Fruit fly (Drosophila melanogaster): ENCODE results near the gene Alg10.

The Alg10 gene

DNA sequence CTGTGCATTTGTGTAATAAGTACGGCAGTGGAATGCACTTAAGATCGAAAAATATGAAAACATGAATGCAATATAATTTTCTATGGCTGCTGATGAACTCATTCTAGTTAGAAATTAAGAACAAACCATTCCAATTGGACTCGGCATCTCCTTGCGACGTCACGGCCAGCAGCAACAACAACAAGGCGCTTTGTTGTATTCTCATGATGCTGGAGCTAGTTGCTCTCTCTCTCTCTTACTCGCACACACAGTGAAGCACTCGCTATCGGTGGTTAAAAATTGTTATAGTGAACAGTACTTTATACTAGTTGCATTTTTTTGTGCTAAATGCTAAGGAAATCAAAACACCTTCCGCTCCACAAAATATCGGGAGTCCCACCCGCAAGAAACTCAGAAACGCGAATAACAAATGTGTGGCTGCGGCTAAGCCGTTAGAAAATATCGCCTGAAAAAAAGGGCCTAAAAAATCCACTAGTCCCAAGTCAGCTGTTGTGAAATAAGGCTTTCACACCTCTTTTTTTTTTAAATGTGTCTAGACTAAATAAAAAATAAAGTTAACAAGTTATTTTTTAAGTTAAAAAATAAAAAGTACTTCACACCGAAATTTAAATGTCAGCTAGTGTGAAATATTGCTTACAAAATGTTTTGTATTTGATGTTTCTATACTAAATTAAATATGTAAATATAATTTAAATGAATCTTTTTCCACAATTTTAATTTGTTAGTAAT lies 41.0 kb downstream of the Alg10 start, which contains the start of gene Plod:
TSS of gene Plod (minus strand) at position 409 of the 729 bp plus-strand sequence.
- TF ChIP-seq insv (optimal IDR thresholded peaks at IDR 0.05) (no peak), h (optimal IDR thresholded peaks at IDR 0.05) (no peak), Myc (optimal IDR thresholded peaks at IDR 0.05) (no peak), psq (optimal IDR thresholded peaks at IDR 0.05) (no peak), Sin3A (optimal IDR thresholded peaks at IDR 0.05) (no peak), ttk (optimal IDR thresholded peaks at IDR 0.05) (no peak)

DNA sequence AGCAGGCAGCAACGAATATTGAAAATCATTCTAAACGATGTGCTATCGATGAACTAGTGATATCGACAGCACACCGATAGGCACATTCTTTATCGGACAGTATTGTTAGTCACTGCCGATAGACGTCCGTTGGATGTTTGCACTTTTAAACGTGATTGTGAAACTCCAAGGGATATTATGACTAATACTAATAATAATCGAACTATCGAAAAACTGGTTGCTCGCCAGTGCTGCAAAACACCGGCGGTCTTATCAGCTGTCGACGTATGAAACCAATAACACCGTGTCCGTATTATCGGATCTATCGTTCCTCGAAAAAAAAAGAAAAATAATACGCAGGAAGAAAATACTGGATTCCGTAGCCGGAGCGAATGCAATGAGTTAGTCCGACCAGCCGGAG lies 45.7 kb downstream of the Alg10 start, which contains the start of the genes Ube3a and CG7600:
TSS of gene Ube3a (minus strand) at position 67 of the 400 bp plus-strand sequence.
TSS of gene CG7600 (plus strand) at position 270 of the 400 bp plus-strand sequence.
- TF ChIP-seq Myc (optimal IDR thresholded peaks at IDR 0.05) = no peak
- TF ChIP-seq h (optimal IDR thresholded peaks at IDR 0.05) = no peak
- no peak for TF ChIP-seq psq (optimal IDR thresholded peaks at IDR 0.05)
- no peak for TF ChIP-seq ttk (optimal IDR thresholded peaks at IDR 0.05)
- no peak for TF ChIP-seq insv (optimal IDR thresholded peaks at IDR 0.05)
- no peak for TF ChIP-seq Sin3A (optimal IDR thresholded peaks at IDR 0.05)

DNA sequence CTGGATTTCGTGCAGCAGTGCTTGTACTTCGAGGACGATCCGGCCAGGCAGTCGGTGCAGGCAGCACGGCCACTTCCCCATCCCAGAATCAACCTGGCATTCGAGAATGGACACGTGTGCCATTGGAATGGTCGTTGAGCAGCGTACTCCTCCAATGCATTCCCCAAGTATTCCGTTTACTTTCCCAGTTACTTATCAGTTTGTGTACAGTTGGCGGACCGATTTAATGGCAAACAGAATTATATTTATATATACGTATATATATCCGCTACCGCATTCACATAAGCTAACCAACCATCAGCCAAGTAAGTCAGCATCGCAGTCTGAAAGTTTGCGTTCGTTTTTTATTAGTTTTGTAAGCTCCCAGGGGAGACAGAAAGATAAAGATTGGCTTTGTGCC lies 48.9 kb downstream of the Alg10 start:
- no peak for TF ChIP-seq Myc (optimal IDR thresholded peaks at IDR 0.05)
- no peak for TF ChIP-seq psq (optimal IDR thresholded peaks at IDR 0.05)
- TF ChIP-seq Sin3A (optimal IDR thresholded peaks at IDR 0.05) = no peak
- no peak for TF ChIP-seq h (optimal IDR thresholded peaks at IDR 0.05)
- TF ChIP-seq ttk (optimal IDR thresholded peaks at IDR 0.05) = no peak
- no peak for TF ChIP-seq insv (optimal IDR thresholded peaks at IDR 0.05)

DNA sequence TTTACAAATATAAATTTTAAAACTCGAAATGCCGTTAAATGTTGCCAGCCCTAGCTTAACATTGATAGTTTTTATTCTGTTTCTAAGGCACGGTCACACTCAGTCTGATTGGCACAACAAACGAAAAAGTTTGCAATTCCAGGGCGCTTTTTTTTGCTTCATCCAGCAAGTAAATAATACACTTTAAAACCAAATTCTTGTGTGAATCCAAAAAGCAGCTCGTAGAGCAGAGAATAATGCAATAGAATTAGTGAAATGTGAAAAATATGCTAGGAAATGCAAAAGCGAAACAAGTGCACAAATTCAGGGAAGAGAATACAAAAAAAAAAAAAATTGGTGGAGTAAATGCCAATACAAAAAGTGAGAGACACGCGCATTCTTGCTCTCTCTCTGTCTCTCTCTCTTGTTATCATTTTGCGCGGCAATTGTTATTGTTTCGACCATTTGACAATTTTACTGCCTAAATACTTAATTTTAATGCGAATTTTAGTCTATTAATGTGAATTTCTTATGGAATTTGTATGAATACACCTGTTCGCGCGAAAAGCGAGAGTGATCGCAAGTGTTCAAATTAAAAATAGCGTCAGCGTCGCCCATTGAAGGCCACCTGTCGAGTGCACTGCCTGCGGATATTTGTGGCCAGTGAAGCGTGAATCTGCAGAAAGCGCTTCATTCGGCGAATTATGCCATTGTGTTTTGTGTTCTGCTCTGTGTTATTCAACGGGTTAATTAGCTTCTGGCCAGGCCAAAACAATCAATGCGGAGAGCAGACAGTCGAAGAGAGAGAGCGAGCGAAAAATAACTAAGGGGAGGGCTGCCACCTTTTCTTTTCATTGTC lies 49.9 kb downstream of the Alg10 start, which contains the start of gene CG42671:
TSS of gene CG42671 (plus strand) at position 100 of the 838 bp plus-strand sequence.
- no peak for TF ChIP-seq ttk (optimal IDR thresholded peaks at IDR 0.05)
- TF ChIP-seq Myc (optimal IDR thresholded peaks at IDR 0.05) = no peak
- TF ChIP-seq psq (optimal IDR thresholded peaks at IDR 0.05) = no peak
- no peak for TF ChIP-seq insv (optimal IDR thresholded peaks at IDR 0.05)
- no peak for TF ChIP-seq Sin3A (optimal IDR thresholded peaks at IDR 0.05)
- no peak for TF ChIP-seq h (optimal IDR thresholded peaks at IDR 0.05)

DNA sequence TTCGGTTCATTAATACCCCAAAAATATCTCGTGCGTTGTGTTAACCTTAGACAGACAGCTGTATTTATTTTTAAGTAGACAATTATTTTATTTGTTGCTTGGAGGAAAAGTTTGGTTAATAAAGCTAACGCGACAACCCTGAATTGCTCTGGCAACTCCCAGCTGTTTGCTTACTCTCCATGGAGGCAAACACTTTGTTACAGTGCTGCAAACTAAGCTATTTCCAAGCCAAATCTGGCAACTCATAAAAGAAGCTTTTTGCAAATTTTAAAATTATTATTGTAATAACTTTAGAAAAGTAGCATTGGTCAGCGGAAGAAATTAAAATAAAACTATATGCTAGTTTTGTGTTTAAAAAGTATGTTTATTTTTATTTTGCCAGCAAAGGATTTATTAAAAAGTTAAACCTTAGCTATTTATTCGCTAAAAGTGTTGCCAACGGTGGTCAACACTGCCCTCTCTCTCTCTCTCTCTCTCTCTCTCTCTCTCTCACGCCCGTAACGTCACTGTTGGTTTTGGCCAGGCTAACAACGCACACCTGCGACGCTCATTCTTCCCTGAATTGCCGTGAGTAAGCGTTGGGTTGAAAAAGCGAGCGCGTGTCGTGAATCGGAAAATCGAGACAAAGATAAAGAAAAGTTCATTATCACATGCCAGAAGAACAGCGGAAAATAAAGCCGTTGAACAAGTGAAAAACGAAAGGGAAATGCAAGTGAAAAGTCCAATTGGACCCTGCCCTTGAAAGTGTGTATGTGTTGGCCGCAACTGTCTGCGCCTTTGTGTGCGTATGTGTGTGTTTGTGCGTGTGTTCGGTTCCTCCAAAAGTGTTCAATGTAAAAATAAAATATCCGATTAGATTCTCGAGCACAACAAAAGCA lies 50.7 kb downstream of the Alg10 start:
- no peak for TF ChIP-seq ttk (optimal IDR thresholded peaks at IDR 0.05)
- TF ChIP-seq h (optimal IDR thresholded peaks at IDR 0.05) = no peak
- no peak for TF ChIP-seq Myc (optimal IDR thresholded peaks at IDR 0.05)
- no peak for TF ChIP-seq insv (optimal IDR thresholded peaks at IDR 0.05)
- TF ChIP-seq Sin3A (optimal IDR thresholded peaks at IDR 0.05) = no peak
- TF ChIP-seq psq (optimal IDR thresholded peaks at IDR 0.05) = no peak

DNA sequence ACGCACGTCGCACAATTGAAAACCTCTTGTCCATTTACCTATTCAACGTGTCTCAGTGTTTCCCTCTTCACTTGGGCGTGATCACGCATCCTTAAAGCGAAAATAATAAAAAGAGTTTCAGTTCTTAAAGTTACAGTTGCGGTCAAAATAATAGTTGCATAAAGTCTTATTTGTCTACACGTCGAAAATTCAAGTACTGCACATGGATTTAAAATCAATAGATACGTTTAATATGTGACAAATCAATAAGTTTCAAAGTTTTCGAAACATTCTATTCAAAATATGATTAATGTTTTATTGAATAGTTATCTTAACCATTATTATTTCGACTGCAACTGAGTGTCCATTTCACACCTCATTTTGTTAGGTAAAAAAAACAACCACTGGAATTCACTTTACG lies 51.4 kb downstream of the Alg10 start:
- TF ChIP-seq psq (optimal IDR thresholded peaks at IDR 0.05) (no peak), insv (optimal IDR thresholded peaks at IDR 0.05) (no peak), h (optimal IDR thresholded peaks at IDR 0.05) (no peak), Sin3A (optimal IDR thresholded peaks at IDR 0.05) (no peak), Myc (optimal IDR thresholded peaks at IDR 0.05) (no peak), ttk (optimal IDR thresholded peaks at IDR 0.05) (no peak)

Data from Kc167 (cell line).